Fruit fly (Drosophila melanogaster): Measurements from ENCODE around the gene CG45122.
A peak's percentile ranks its signal among the peaks of the same experiment; 100 is the strongest.

CG45122 gene

dm6 chr3R:13082382-13082781 is 38.4 kb downstream of the CG45122 start:
- TF ChIP-seq CG5204 (GFP tag; optimal IDR thresholded peaks at IDR 0.05) (no peak), CG7045 (GFP tag; optimal IDR thresholded peaks at IDR 0.05) (no peak), CG33017 (tag; optimal IDR thresholded peaks at IDR 0.05) (no peak), Hr96 (GFP tag; optimal IDR thresholded peaks at IDR 0.05) (no peak), ovo (GFP tag; optimal IDR thresholded peaks at IDR 0.05) (no peak), CG14711 (tag; optimal IDR thresholded peaks at IDR 0.05) (no peak), toe (GFP tag; optimal IDR thresholded peaks at IDR 0.05) (no peak), cnc (optimal IDR thresholded peaks at IDR 0.05) (no peak), CG11617 (GFP tag; optimal IDR thresholded peaks at IDR 0.05) (no peak), pad (GFP tag; optimal IDR thresholded peaks at IDR 0.05) (no peak), Clk (GFP tag; optimal IDR thresholded peaks at IDR 0.05) (no peak), cic (GFP tag; optimal IDR thresholded peaks at IDR 0.05) (no peak), Crg-1 (GFP tag; optimal IDR thresholded peaks at IDR 0.05) (no peak), CG7101 (tag; optimal IDR thresholded peaks at IDR 0.05) (no peak), CG12768 (GFP tag; optimal IDR thresholded peaks at IDR 0.05) (no peak), kay (GFP tag; ENCODE audit: borderline replicate concordance) (no peak), bab1 (GFP tag; optimal IDR thresholded peaks at IDR 0.05) (no peak), tj (GFP tag; optimal IDR thresholded peaks at IDR 0.05) (no peak), CG1620 (GFP tag; optimal IDR thresholded peaks at IDR 0.05) (no peak), Mnt (GFP tag; optimal IDR thresholded peaks at IDR 0.05) (no peak)

- no peak for TF ChIP-seq CG12768 (GFP tag; optimal IDR thresholded peaks at IDR 0.05)
- no peak for TF ChIP-seq CG5204 (GFP tag; optimal IDR thresholded peaks at IDR 0.05)
- no peak for TF ChIP-seq toe (GFP tag; optimal IDR thresholded peaks at IDR 0.05)
- TF ChIP-seq Mnt (GFP tag; optimal IDR thresholded peaks at IDR 0.05), result no peak
- no peak for TF ChIP-seq kay (GFP tag; ENCODE audit: borderline replicate concordance)
- TF ChIP-seq CG1620 (GFP tag; optimal IDR thresholded peaks at IDR 0.05), result no peak
- TF ChIP-seq pad (GFP tag; optimal IDR thresholded peaks at IDR 0.05), result no peak
- TF ChIP-seq cnc (optimal IDR thresholded peaks at IDR 0.05), result no peak
- TF ChIP-seq cic (GFP tag; optimal IDR thresholded peaks at IDR 0.05), result no peak
- TF ChIP-seq Crg-1 (GFP tag; optimal IDR thresholded peaks at IDR 0.05), result no peak
- TF ChIP-seq tj (GFP tag; optimal IDR thresholded peaks at IDR 0.05), result no peak
- no peak for TF ChIP-seq CG7045 (GFP tag; optimal IDR thresholded peaks at IDR 0.05)
Observed at dm6 chr3R:13085924-13086323, 42.0 kb downstream of the CG45122 start, which contains the start of gene CG43063. Gene CG43063 (plus strand): TSS chr3R:13086224.

- TF ChIP-seq pad (GFP tag; optimal IDR thresholded peaks at IDR 0.05) (no peak), Mnt (GFP tag; optimal IDR thresholded peaks at IDR 0.05) (no peak), CG33017 (tag; optimal IDR thresholded peaks at IDR 0.05) (no peak), CG11617 (GFP tag; optimal IDR thresholded peaks at IDR 0.05) (no peak), bab1 (GFP tag; optimal IDR thresholded peaks at IDR 0.05) (peak; percentile 87), cic (GFP tag; optimal IDR thresholded peaks at IDR 0.05) (no peak)
Observed at dm6 chr3R:13088395-13088794, 44.4 kb downstream of the CG45122 start, which contains the start of gene timeout. Gene timeout (plus strand): TSS chr3R:13088651.

dm6 chr3R:13088942-13089341 is 45.0 kb downstream of the CG45122 start, which contains the start of gene CG34308:
Gene CG34308 (plus strand): TSS chr3R:13089242.
- no peak for TF ChIP-seq bab1 (GFP tag; optimal IDR thresholded peaks at IDR 0.05)
- no peak for TF ChIP-seq CG5204 (GFP tag; optimal IDR thresholded peaks at IDR 0.05)
- TF ChIP-seq CG7045 (GFP tag; optimal IDR thresholded peaks at IDR 0.05), result no peak
- TF ChIP-seq Hr96 (GFP tag; optimal IDR thresholded peaks at IDR 0.05), result no peak
- no peak for TF ChIP-seq Mnt (GFP tag; optimal IDR thresholded peaks at IDR 0.05)
- TF ChIP-seq kay (GFP tag; ENCODE audit: borderline replicate concordance), result no peak
- TF ChIP-seq pad (GFP tag; optimal IDR thresholded peaks at IDR 0.05), result no peak
- no peak for TF ChIP-seq cic (GFP tag; optimal IDR thresholded peaks at IDR 0.05)
- TF ChIP-seq Crg-1 (GFP tag; optimal IDR thresholded peaks at IDR 0.05), result no peak
- TF ChIP-seq ovo (GFP tag; optimal IDR thresholded peaks at IDR 0.05), result no peak
- no peak for TF ChIP-seq CG14711 (tag; optimal IDR thresholded peaks at IDR 0.05)
- no peak for TF ChIP-seq toe (GFP tag; optimal IDR thresholded peaks at IDR 0.05)

- TF ChIP-seq pad (GFP tag; optimal IDR thresholded peaks at IDR 0.05) (no peak), CG11617 (GFP tag; optimal IDR thresholded peaks at IDR 0.05) (no peak), toe (GFP tag; optimal IDR thresholded peaks at IDR 0.05) (no peak), cnc (optimal IDR thresholded peaks at IDR 0.05) (no peak)
Observed at dm6 chr3R:13091666-13092065, 47.7 kb downstream of the CG45122 start.

All from whole organism, adult.